Worm (Caenorhabditis elegans): Measurements from ENCODE around the gene C08B6.18.

ce11 chrV:10096932-10097331 is 37.0 kb downstream of the C08B6.18 start:
- TF ChIP-seq ama-1 (optimal IDR thresholded peaks at IDR 0.05) = no peak
- no peak for TF ChIP-seq elt-1 (tag; optimal IDR thresholded peaks at IDR 0.05)
- no peak for TF ChIP-seq R02D3.7 (tag; optimal IDR thresholded peaks at IDR 0.05)
- TF ChIP-seq fos-1 (tag; optimal IDR thresholded peaks at IDR 0.05) = peak; percentile 83
- no peak for TF ChIP-seq nhr-77 (tag; optimal IDR thresholded peaks at IDR 0.05)
- TF ChIP-seq blmp-1 (tag; optimal IDR thresholded peaks at IDR 0.05; ENCODE audit: insufficient read depth) = no peak
- no peak for TF ChIP-seq F13H6.1 (tag; optimal IDR thresholded peaks at IDR 0.05)
- no peak for TF ChIP-seq mdl-1 (tag; optimal IDR thresholded peaks at IDR 0.05)
- TF ChIP-seq ztf-4 (tag; optimal IDR thresholded peaks at IDR 0.05) = no peak
- TF ChIP-seq unc-55 (GFP tag; optimal IDR thresholded peaks at IDR 0.05) = no peak
- TF ChIP-seq dmd-4 (tag; optimal IDR thresholded peaks at IDR 0.05) = no peak

Measured in whole organism, L2 larva.